Worm (Caenorhabditis elegans) whole organism, late embryonic: Measurements from ENCODE around the gene gro-1.

ENCODE experiments used
- C08G9.2 ChIP-seq: sonication (generic microtip); optimal IDR thresholded peaks from 2 replicates; lab custom pipeline; 2016; ENCODE audit warnings: mild to moderate bottlenecking, missing genetic modification characterization, moderate library complexity, missing compliant biosample characterization
- K09A11.1 ChIP-seq: sonication (generic microtip); optimal IDR thresholded peaks from 2 replicates; lab custom pipeline; 2017; ENCODE audit warnings: antibody characterized with exemption, mild to moderate bottlenecking, missing genetic modification characterization, missing compliant biosample characterization; ENCODE audit not compliant: insufficient read depth
- T23F11.4 ChIP-seq: fragments of 200-800 bp; sonication (Bioruptor generic); optimal IDR thresholded peaks from 2 replicates; lab custom pipeline; 2018; ENCODE audit warnings: mild to moderate bottlenecking, missing genetic modification characterization, missing compliant biosample characterization
- Y22D7AL.16 ChIP-seq: sonication (generic microtip); optimal IDR thresholded peaks from 2 replicates; lab custom pipeline; 2016; ENCODE audit warnings: missing genetic modification characterization, missing compliant biosample characterization
- ama-1 ChIP-seq: fragments of 150-350 bp; optimal IDR thresholded peaks from 2 replicates; lab custom pipeline; 2014
- ceh-14 ChIP-seq: sonication (generic microtip); optimal IDR thresholded peaks from 2 replicates; lab custom pipeline; 2016; ENCODE audit warnings: missing genotype, missing genetic modification characterization, missing compliant biosample characterization
- ceh-18 ChIP-seq: sonication (generic microtip); optimal IDR thresholded peaks from 2 replicates; lab custom pipeline; 2016; ENCODE audit warnings: missing genetic modification characterization, missing compliant biosample characterization
- ceh-2 ChIP-seq: sonication (generic microtip); optimal IDR thresholded peaks from 2 replicates; lab custom pipeline; 2016; ENCODE audit warnings: missing genotype, missing genetic modification characterization, missing compliant biosample characterization
- ceh-22 ChIP-seq: sonication (generic microtip); optimal IDR thresholded peaks from 2 replicates; lab custom pipeline; 2017; ENCODE audit warnings: missing biosample characterization, missing genetic modification characterization
- ceh-24 ChIP-seq: sonication (generic microtip); optimal IDR thresholded peaks from 2 replicates; lab custom pipeline; 2016; ENCODE audit warnings: mild to moderate bottlenecking, missing genetic modification characterization, missing compliant biosample characterization
- ceh-34 ChIP-seq: sonication (generic microtip); optimal IDR thresholded peaks from 2 replicates; lab custom pipeline; 2016; ENCODE audit warnings: mild to moderate bottlenecking, missing genetic modification characterization, missing compliant biosample characterization
- ceh-45 ChIP-seq: fragments of 200-800 bp; sonication (Bioruptor generic); IDR thresholded peaks from 2 replicates; pipeline ENCODE4 v1.3.6; 2022; ENCODE audit warnings: missing genetic modification reagents, missing genetic modification characterization, missing compliant biosample characterization
- ceh-48 ChIP-seq: sonication (generic microtip); optimal IDR thresholded peaks from 2 replicates; lab custom pipeline; 2016; ENCODE audit warnings: missing genetic modification characterization, inconsistent platforms, missing compliant biosample characterization
- dmd-4 ChIP-seq: sonication (generic microtip); optimal IDR thresholded peaks from 2 replicates; lab custom pipeline; 2016; ENCODE audit warnings: borderline replicate concordance, missing genetic modification characterization, missing compliant biosample characterization
- dve-1 ChIP-seq: sonication (generic microtip); optimal IDR thresholded peaks from 2 replicates; lab custom pipeline; 2017; ENCODE audit warnings: antibody characterized with exemption, mild to moderate bottlenecking, missing genetic modification characterization, missing compliant biosample characterization
- elt-2 ChIP-seq: sonication (generic microtip); optimal IDR thresholded peaks from 2 replicates; lab custom pipeline; 2016; ENCODE audit warnings: missing genetic modification reagents, missing genetic modification characterization, missing compliant biosample characterization
- ets-4 ChIP-seq: sonication (generic microtip); optimal IDR thresholded peaks from 2 replicates; lab custom pipeline; 2016; ENCODE audit warnings: missing genetic modification characterization, missing compliant biosample characterization
- hlh-13 ChIP-seq: fragments of 200-800 bp; sonication (Bioruptor generic); optimal IDR thresholded peaks from 2 replicates; lab custom pipeline; 2018; ENCODE audit warnings: mild to moderate bottlenecking, missing genetic modification characterization, missing compliant biosample characterization
- hlh-15 ChIP-seq: sonication (generic microtip); optimal IDR thresholded peaks from 2 replicates; lab custom pipeline; 2016; ENCODE audit warnings: missing genetic modification characterization, missing compliant biosample characterization
- hlh-8 ChIP-seq: sonication (generic microtip); optimal IDR thresholded peaks from 2 replicates; lab custom pipeline; 2016; ENCODE audit warnings: missing genotype, missing genetic modification characterization, missing compliant biosample characterization
- lim-6 ChIP-seq: sonication (generic microtip); optimal IDR thresholded peaks from 2 replicates; lab custom pipeline; 2016; ENCODE audit warnings: missing genetic modification characterization, missing compliant biosample characterization
- madf-2 ChIP-seq: sonication (generic microtip); optimal IDR thresholded peaks from 2 replicates; lab custom pipeline; 2017; ENCODE audit warnings: missing genetic modification characterization, missing compliant biosample characterization
- mec-3 ChIP-seq: sonication (generic microtip); optimal IDR thresholded peaks from 2 replicates; lab custom pipeline; 2016; ENCODE audit warnings: borderline replicate concordance, missing genetic modification characterization, missing compliant biosample characterization
- nfya-1 ChIP-seq: sonication (generic microtip); optimal IDR thresholded peaks from 2 replicates; lab custom pipeline; 2017; ENCODE audit warnings: missing genetic modification characterization, mild to moderate bottlenecking, missing compliant biosample characterization, antibody characterized with exemption, moderate library complexity
- nhr-11 ChIP-seq: fragments of 150-350 bp; optimal IDR thresholded peaks from 2 replicates; lab custom pipeline; 2014; ENCODE audit warnings: missing biosample characterization, missing genetic modification characterization
- nhr-232 ChIP-seq: sonication (generic microtip); optimal IDR thresholded peaks from 2 replicates; lab custom pipeline; 2016; ENCODE audit warnings: missing genetic modification characterization, missing compliant biosample characterization
- odd-2 ChIP-seq: sonication (generic microtip); optimal IDR thresholded peaks from 2 replicates; lab custom pipeline; 2017; ENCODE audit warnings: antibody characterized with exemption, mild to moderate bottlenecking, missing genetic modification characterization, missing compliant biosample characterization
- pax-1 ChIP-seq: fragments of 150-350 bp; optimal IDR thresholded peaks from 2 replicates; lab custom pipeline; 2014; ENCODE audit warnings: missing biosample characterization, missing genetic modification characterization
- pha-4 ChIP-seq: fragments of 150-350 bp; optimal IDR thresholded peaks from 2 replicates; lab custom pipeline; 2018; ENCODE audit warnings: missing biosample characterization, missing genetic modification reagents, missing genetic modification characterization
- pros-1 ChIP-seq: fragments of 150-350 bp; optimal IDR thresholded peaks from 2 replicates; lab custom pipeline; 2014; ENCODE audit warnings: missing biosample characterization, missing genetic modification reagents, missing genetic modification characterization
- ref-2 ChIP-seq: sonication (generic microtip); optimal IDR thresholded peaks from 2 replicates; lab custom pipeline; 2016; ENCODE audit warnings: missing genetic modification characterization, missing compliant biosample characterization
- sdc-2 ChIP-seq: sonication (generic microtip); optimal IDR thresholded peaks from 2 replicates; lab custom pipeline; 2016; ENCODE audit warnings: missing genotype, missing genetic modification characterization, missing compliant biosample characterization
- sox-2 ChIP-seq: fragments of 200-800 bp; sonication (Bioruptor generic); IDR thresholded peaks from 2 replicates; pipeline ENCODE4 v1.3.6; 2022; ENCODE audit warnings: missing genetic modification reagents, missing genetic modification characterization, missing compliant biosample characterization
- sox-4 ChIP-seq: sonication (generic microtip); optimal IDR thresholded peaks from 2 replicates; lab custom pipeline; 2017; ENCODE audit warnings: mild to moderate bottlenecking, missing genetic modification characterization, inconsistent platforms, missing compliant biosample characterization
- ttx-3 ChIP-seq: sonication (generic microtip); optimal IDR thresholded peaks from 2 replicates; lab custom pipeline; 2016; ENCODE audit warnings: missing genetic modification reagents, missing genetic modification characterization, missing compliant biosample characterization
- unc-42 ChIP-seq: sonication (generic microtip); optimal IDR thresholded peaks from 2 replicates; lab custom pipeline; 2016; ENCODE audit warnings: missing genotype, missing genetic modification characterization, missing compliant biosample characterization
- unc-55 ChIP-seq: sonication (generic microtip); optimal IDR thresholded peaks from 2 replicates; lab custom pipeline; 2017; ENCODE audit warnings: missing biosample characterization, missing genetic modification reagents, missing genetic modification characterization
- ztf-16 ChIP-seq: sonication (generic microtip); optimal IDR thresholded peaks from 2 replicates; lab custom pipeline; 2017; ENCODE audit warnings: missing genetic modification characterization, missing compliant biosample characterization

gro-1 gene

DNA sequence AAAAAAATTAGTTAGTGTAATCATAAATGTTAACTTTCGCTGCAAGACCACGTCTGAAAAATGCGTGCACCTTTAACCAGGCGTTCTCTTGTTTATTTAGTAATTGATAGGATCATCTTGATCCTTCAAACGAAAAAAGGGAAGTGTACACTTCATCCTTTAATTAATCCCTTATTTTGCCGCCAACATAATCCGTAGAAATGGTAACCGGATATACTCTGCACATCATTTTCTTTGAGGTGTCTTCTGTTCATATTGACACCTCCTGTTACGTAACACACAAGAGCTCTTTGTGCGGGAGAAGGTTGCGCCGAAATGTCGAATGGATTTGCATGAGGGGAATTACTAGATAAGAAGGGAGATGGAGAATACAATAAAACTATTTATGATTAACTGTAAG lies 16.2 kb upstream of the gro-1 start:
- TF ChIP-seq sdc-2 (tag; lab: Kevin White, UChicago) (no peak), Y22D7AL.16 (tag; lab: Kevin White, UChicago) (no peak), T23F11.4 (GFP tag; lab: Kevin White, UChicago) (no peak), lim-6 (tag; lab: Kevin White, UChicago) (no peak), elt-2 (tag; lab: Kevin White, UChicago) (no peak), hlh-8 (no peak), ceh-18 (tag; lab: Kevin White, UChicago) (no peak), ceh-34 (tag; lab: Kevin White, UChicago) (no peak), ref-2 (tag; lab: Kevin White, UChicago) (no peak), ceh-2 (tag; lab: Kevin White, UChicago) (no peak), ceh-48 (tag; lab: Kevin White, UChicago) (no peak), nhr-11 (tag; lab: Kevin White, UChicago) (no peak), C08G9.2 (tag; lab: Kevin White, UChicago) (no peak), ceh-14 (tag; lab: Kevin White, UChicago) (no peak), hlh-15 (tag; lab: Kevin White, UChicago) (no peak), dmd-4 (tag; lab: Kevin White, UChicago) (no peak), ama-1 (lab: Kevin White, UChicago) (no peak), pros-1 (no peak), sox-2 (GFP tag; lab: Robert Waterston, UW) (no peak), ets-4 (tag; lab: Kevin White, UChicago) (no peak)

- TF ChIP-seq hlh-8 (no peak), unc-42 (tag; lab: Kevin White, UChicago) (peak; percentile 19)
These were observed 10.8 kb upstream of the gro-1 start, which contains the start of the genes sumv-1 and gop-1 for ce11 chrIII:5254108-5254507. Gene sumv-1 (minus strand): TSS chrIII:5254187. Gene gop-1 (plus strand): TSS chrIII:5254438.

DNA sequence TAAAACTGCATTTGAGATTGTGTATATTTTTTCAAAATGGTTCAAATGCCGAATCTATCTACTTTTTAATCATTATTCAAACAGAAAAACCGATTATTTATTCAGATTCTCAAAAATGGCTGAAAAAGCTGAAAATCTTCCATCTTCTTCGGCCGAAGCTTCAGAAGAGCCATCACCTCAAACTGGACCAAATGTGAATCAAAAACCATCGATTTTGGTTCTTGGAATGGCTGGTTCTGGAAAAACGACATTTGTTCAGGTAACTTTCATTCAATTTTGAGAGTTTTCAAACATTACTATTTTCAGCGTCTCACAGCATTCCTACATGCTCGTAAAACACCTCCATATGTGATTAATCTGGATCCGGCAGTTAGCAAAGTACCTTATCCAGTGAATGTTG lies 6.0 kb upstream of the gro-1 start, which contains the start of gene gop-2:
TSS of gene gop-2 (plus strand) at position 106 of the 400 bp plus-strand sequence.
- TF ChIP-seq elt-2 (tag; lab: Kevin White, UChicago): no peak
- no peak for TF ChIP-seq dmd-4 (tag; lab: Kevin White, UChicago)
- no peak for TF ChIP-seq mec-3 (tag; lab: Kevin White, UChicago)
- no peak for TF ChIP-seq unc-55
- no peak for TF ChIP-seq nhr-11 (tag; lab: Kevin White, UChicago)
- TF ChIP-seq pax-1 (tag; lab: Kevin White, UChicago): no peak
- TF ChIP-seq nfya-1: no peak
- TF ChIP-seq nhr-232 (tag; lab: Kevin White, UChicago): no peak
- TF ChIP-seq hlh-13: no peak
- no peak for TF ChIP-seq ceh-2 (tag; lab: Kevin White, UChicago)
- no peak for TF ChIP-seq odd-2 (tag; lab: Kevin White, UChicago)
- no peak for TF ChIP-seq K09A11.1 (tag; lab: Kevin White, UChicago)

ce11 chrIII:5260394-5260793 lies 4.5 kb upstream of the gro-1 start, which contains the start of gene gop-3:
Gene gop-3 (plus strand): TSS chrIII:5260694.
- TF ChIP-seq sox-4 (tag; lab: Kevin White, UChicago): no peak
- no peak for TF ChIP-seq dve-1
- TF ChIP-seq nhr-232 (tag; lab: Kevin White, UChicago): no peak
- TF ChIP-seq ceh-45 (GFP tag; lab: Robert Waterston, UW): no peak
- no peak for TF ChIP-seq ceh-22 (tag; lab: Kevin White, UChicago)
- TF ChIP-seq elt-2 (tag; lab: Kevin White, UChicago): no peak
- no peak for TF ChIP-seq pha-4 (tag; lab: Kevin White, UChicago)
- no peak for TF ChIP-seq madf-2 (tag; lab: Kevin White, UChicago)
- no peak for TF ChIP-seq ets-4 (tag; lab: Kevin White, UChicago)
- TF ChIP-seq ref-2 (tag; lab: Kevin White, UChicago): no peak
- TF ChIP-seq ttx-3 (tag; lab: Kevin White, UChicago): no peak
- no peak for TF ChIP-seq C08G9.2 (tag; lab: Kevin White, UChicago)
- TF ChIP-seq ztf-16 (tag; lab: Kevin White, UChicago): no peak
- TF ChIP-seq ceh-24 (tag; lab: Kevin White, UChicago): no peak
- no peak for TF ChIP-seq ceh-14 (tag; lab: Kevin White, UChicago)
